Fruit fly (Drosophila melanogaster) S2 (cell line): ENCODE data around the gene CG32023.

Experiments used
- CG8478 ChIP-seq: fragments of >200 bp; optimal IDR thresholded peaks from 2 replicates; lab custom pipeline; 2018
- CTCF ChIP-seq, 2 experiments: fragments of >200 bp; optimal IDR thresholded peaks; 2 replicates each; lab custom pipeline; 2018

DNA sequence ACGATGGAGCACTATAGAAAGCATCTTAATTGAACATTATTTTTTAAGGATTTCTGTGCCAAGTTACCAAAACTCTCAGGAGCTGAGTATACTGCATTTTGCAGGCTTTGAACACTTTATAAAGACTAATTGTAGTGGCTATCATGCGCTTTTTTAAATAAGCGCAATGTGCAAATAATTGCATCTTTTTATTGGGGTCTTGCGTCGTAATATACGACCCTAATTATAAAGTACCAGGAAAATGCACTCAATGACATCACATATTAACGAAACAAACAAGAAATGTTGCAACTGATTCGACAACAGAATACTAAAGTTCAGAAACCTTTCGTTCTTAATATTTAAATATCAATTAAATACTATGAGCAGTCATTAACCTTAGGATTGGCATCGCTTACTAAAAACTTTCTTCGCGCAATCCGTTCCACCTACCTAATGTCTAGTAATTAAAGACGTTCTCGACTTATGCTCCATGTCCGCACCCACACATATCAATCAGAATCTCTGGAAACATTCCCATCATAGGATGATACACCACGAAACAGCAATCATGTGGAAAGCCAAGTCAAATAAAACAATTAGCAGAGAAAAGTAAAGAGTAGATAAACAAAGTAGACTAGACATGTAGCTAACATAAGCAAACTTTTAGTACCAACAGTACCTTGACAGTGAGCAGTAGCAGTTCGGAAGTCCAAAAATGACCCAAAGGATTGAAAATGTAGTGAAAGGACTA is at the start of gene CG32023, which contains the start of gene CG34427:
- TF ChIP-seq CG8478, result no peak
- no peak for TF ChIP-seq CTCF (optimal IDR thresholded peaks at IDR 0.05; lab: Kevin White, UChicago)
